Fruit fly (Drosophila melanogaster) S2 (cell line): Measurements from ENCODE around the gene zetaCOP.

Experiments used
- CG8478 ChIP-seq: fragments of >200 bp; optimal IDR thresholded peaks from 2 replicates; lab custom pipeline; 2018
- CTCF ChIP-seq, 2 experiments: fragments of >200 bp; optimal IDR thresholded peaks; 2 replicates each; lab custom pipeline; 2018

DNA sequence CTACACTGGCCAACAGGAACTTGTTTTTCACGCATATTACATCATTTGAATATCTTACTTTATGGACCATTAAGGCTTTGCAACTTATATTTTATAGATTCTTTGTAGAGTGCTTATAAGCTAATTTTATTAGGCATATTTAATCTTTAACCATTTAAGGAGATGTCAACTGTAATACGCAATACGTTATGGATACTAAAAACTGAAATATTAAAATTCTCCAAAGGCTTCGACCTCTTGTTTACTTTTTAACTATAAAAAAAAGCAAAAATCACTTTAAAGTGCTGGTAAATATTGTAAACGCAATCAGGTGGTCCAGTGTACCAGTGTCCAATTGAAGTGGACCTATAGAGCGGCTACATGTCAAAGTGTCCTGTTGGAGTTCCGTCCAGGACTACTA is 16.3 kb downstream of the zetaCOP start:
- no peak for TF ChIP-seq CTCF (optimal IDR thresholded peaks at IDR 0.05; lab: Kevin White, UChicago)
- TF ChIP-seq CG8478 (lab: Kevin White, UChicago): no peak
